Fruit fly (Drosophila melanogaster) whole organism: ENCODE data around the gene CG4789.

Source experiments
- Dll ChIP-seq: fragments of >200 bp; optimal IDR thresholded peaks from 2 replicates; lab custom pipeline; 2017
- EcR ChIP-seq, 2 experiments: fragments of >200 bp; optimal IDR thresholded peaks; 2 replicates each; lab custom pipeline; 2017; ENCODE audit warnings: missing biosample characterization in 2 of 2, missing genetic modification characterization in 2 of 2, missing genetic modification reagents in 2 of 2
- pan ChIP-seq: fragments of >200 bp; optimal IDR thresholded peaks from 2 replicates; lab custom pipeline; 2017
- psq ChIP-seq: fragments of >200 bp; optimal IDR thresholded peaks from 2 replicates; lab custom pipeline; 2017
- usp ChIP-seq: fragments of >200 bp; optimal IDR thresholded peaks from 2 replicates; lab custom pipeline; 2017; ENCODE audit warnings: missing biosample characterization, missing genetic modification characterization, mixed read lengths

- no peak for TF ChIP-seq EcR (GFP tag; optimal IDR thresholded peaks at IDR 0.05; lab: Kevin White, UChicago)
- no peak for TF ChIP-seq usp (GFP tag; lab: Kevin White, UChicago)
- TF ChIP-seq Dll (lab: Kevin White, UChicago): no peak
- no peak for TF ChIP-seq pan (lab: Kevin White, UChicago)
- no peak for TF ChIP-seq psq (lab: Kevin White, UChicago)
These were observed 27.6 kb upstream of the CG4789 start for dm6 chrX:16772882-16773827.
